Fruit fly (Drosophila melanogaster) whole organism, embryonic: Measurements from ENCODE around the gene L2HGDH.

Source experiments
- Adf1 ChIP-seq: fragments of 200-800 bp; sonication (Bioruptor generic); IDR thresholded peaks from 2 replicates; pipeline ENCODE4 v1.3.6; 2022; ENCODE audit warnings: missing biosample characterization, missing genetic modification characterization
- Aef1 ChIP-seq: fragments of 200-800 bp; sonication (Bioruptor generic); IDR thresholded peaks from 3 replicates; pipeline ENCODE4 v1.3.6; 2022; ENCODE audit warnings: missing biosample characterization, missing genetic modification characterization
- Atf6 ChIP-seq: fragments of 200-800 bp; sonication (Bioruptor generic); IDR thresholded peaks from 2 replicates; pipeline ENCODE4 v1.3.6; 2022; ENCODE audit warnings: missing biosample characterization, missing genetic modification characterization
- CG10565 ChIP-seq: fragments of 200-800 bp; sonication (Bioruptor generic); optimal IDR thresholded peaks from 3 replicates; lab custom pipeline; 2016; ENCODE audit warnings: missing biosample characterization, mild to moderate bottlenecking, missing genetic modification characterization
- CG11456 ChIP-seq: fragments of 200-800 bp; sonication (Bioruptor generic); IDR thresholded peaks from 3 replicates; pipeline ENCODE4 v1.3.6; 2022; ENCODE audit warnings: missing biosample characterization, missing genetic modification characterization
- CG11504 ChIP-seq: fragments of 200-800 bp; sonication (Bioruptor generic); optimal IDR thresholded peaks from 3 replicates; lab custom pipeline; 2019; ENCODE audit warnings: missing biosample characterization, mild to moderate bottlenecking, missing genetic modification characterization, moderate library complexity
- CG12104 ChIP-seq: fragments of 200-800 bp; sonication (Bioruptor generic); optimal IDR thresholded peaks from 3 replicates; lab custom pipeline; 2016; ENCODE audit warnings: missing biosample characterization, missing genetic modification characterization
- CG13287 ChIP-seq: fragments of 200-800 bp; sonication (Bioruptor generic); IDR thresholded peaks from 2 replicates; pipeline ENCODE4 v1.3.6; 2022; ENCODE audit warnings: missing biosample characterization, missing genetic modification characterization; ENCODE audit not compliant: partially characterized antibody
- CG13424 ChIP-seq: fragments of 200-800 bp; sonication (Bioruptor generic); optimal IDR thresholded peaks from 2 replicates; lab custom pipeline; 2019; ENCODE audit warnings: missing biosample characterization, mild to moderate bottlenecking, missing genetic modification characterization, moderate library complexity
- CG14050 ChIP-seq: fragments of 200-800 bp; sonication (Bioruptor generic); IDR thresholded peaks from 3 replicates; pipeline ENCODE4 v1.3.6; 2022; ENCODE audit warnings: missing biosample characterization, missing genetic modification characterization
- CG14860 ChIP-seq: fragments of 200-800 bp; sonication (Bioruptor generic); IDR thresholded peaks from 3 replicates; pipeline ENCODE4 v1.3.6; 2022; ENCODE audit warnings: missing biosample characterization, missing genetic modification characterization; ENCODE audit not compliant: partially characterized antibody
- CG15696 ChIP-seq: fragments of 200-800 bp; sonication (Bioruptor generic); optimal IDR thresholded peaks from 2 replicates; lab custom pipeline; 2019; ENCODE audit warnings: missing biosample characterization, mild to moderate bottlenecking, missing genetic modification characterization, moderate library complexity
- CG1647 ChIP-seq: fragments of 200-800 bp; sonication (Bioruptor generic); optimal IDR thresholded peaks from 3 replicates; lab custom pipeline; 2016; ENCODE audit warnings: missing biosample characterization, missing genetic modification characterization
- CG2678 ChIP-seq: fragments of 200-800 bp; sonication (Bioruptor generic); optimal IDR thresholded peaks from 3 replicates; lab custom pipeline; 2019; ENCODE audit warnings: missing biosample characterization, mild to moderate bottlenecking, missing genetic modification characterization, moderate library complexity
- CG3163 ChIP-seq: fragments of 200-800 bp; sonication (Bioruptor generic); optimal IDR thresholded peaks from 3 replicates; lab custom pipeline; 2016; ENCODE audit warnings: missing biosample characterization, missing genetic modification characterization
- CG34376 ChIP-seq: fragments of 200-800 bp; sonication (Bioruptor generic); optimal IDR thresholded peaks from 2 replicates; lab custom pipeline; 2018; ENCODE audit warnings: missing biosample characterization, mild to moderate bottlenecking, missing genetic modification characterization
- CG4404 ChIP-seq: fragments of 200-800 bp; sonication (Bioruptor generic); IDR thresholded peaks from 2 replicates; pipeline ENCODE4 v1.3.6; 2022; ENCODE audit warnings: missing biosample characterization, missing genetic modification characterization
- CG4820 ChIP-seq: fragments of 200-800 bp; sonication (Bioruptor generic); optimal IDR thresholded peaks from 3 replicates; lab custom pipeline; 2016; ENCODE audit warnings: missing biosample characterization, missing genetic modification characterization
- CG7556 ChIP-seq: fragments of 200-800 bp; sonication (Bioruptor generic); optimal IDR thresholded peaks from 2 replicates; lab custom pipeline; 2017; ENCODE audit warnings: missing biosample characterization, mild to moderate bottlenecking, missing genetic modification characterization
- CG7839 ChIP-seq: fragments of 200-800 bp; sonication (Bioruptor generic); optimal IDR thresholded peaks from 3 replicates; lab custom pipeline; 2018; ENCODE audit warnings: missing biosample characterization, mild to moderate bottlenecking, missing genetic modification characterization, moderate library complexity
- CG8281 ChIP-seq: fragments of 200-800 bp; sonication (Bioruptor generic); optimal IDR thresholded peaks from 2 replicates; lab custom pipeline; 2018; ENCODE audit warnings: missing biosample characterization, mild to moderate bottlenecking, missing genetic modification characterization, moderate library complexity
- CG8478 ChIP-seq: fragments of >200 bp; optimal IDR thresholded peaks from 2 replicates; lab custom pipeline; 2018
- CG8924 ChIP-seq: fragments of 200-800 bp; optimal IDR thresholded peaks from 3 replicates; lab custom pipeline; 2019; ENCODE audit warnings: missing biosample characterization, mild to moderate bottlenecking, missing genetic modification characterization, moderate library complexity
- CG9727 ChIP-seq: fragments of 200-800 bp; sonication (Bioruptor generic); optimal IDR thresholded peaks from 3 replicates; lab custom pipeline; 2017; ENCODE audit warnings: missing biosample characterization, mild to moderate bottlenecking, missing genetic modification characterization
- CG9876 ChIP-seq: fragments of 200-800 bp; sonication (Bioruptor generic); optimal IDR thresholded peaks from 2 replicates; lab custom pipeline; 2016; ENCODE audit warnings: missing biosample characterization, missing genetic modification characterization
- CG9932 ChIP-seq: fragments of 200-800 bp; sonication (Bioruptor generic); IDR thresholded peaks from 2 replicates; pipeline ENCODE4 v1.3.6; 2022; ENCODE audit warnings: missing biosample characterization, missing genetic modification characterization
- Doc2 ChIP-seq: fragments of 200-800 bp; sonication (Bioruptor generic); IDR thresholded peaks from 2 replicates; pipeline ENCODE4 v1.3.6; 2022; ENCODE audit warnings: missing biosample characterization, missing genetic modification characterization
- Dp ChIP-seq: fragments of 200-800 bp; sonication (Bioruptor generic); optimal IDR thresholded peaks from 2 replicates; lab custom pipeline; 2018; ENCODE audit warnings: missing biosample characterization, mild to moderate bottlenecking, missing genetic modification characterization, moderate library complexity
- Dref ChIP-seq: fragments of 200-800 bp; sonication (Bioruptor generic); IDR thresholded peaks from 2 replicates; pipeline ENCODE4 v1.3.6; 2022; ENCODE audit warnings: missing biosample characterization, missing genetic modification characterization
- Drgx ChIP-seq: fragments of 200-800 bp; sonication (Bioruptor generic); IDR thresholded peaks from 2 replicates; pipeline ENCODE4 v1.3.6; 2022; ENCODE audit warnings: missing biosample characterization, missing genetic modification characterization
- ERR ChIP-seq: fragments of 200-800 bp; sonication (Bioruptor generic); optimal IDR thresholded peaks from 2 replicates; lab custom pipeline; 2016; ENCODE audit warnings: missing biosample characterization, missing genetic modification characterization
- H15 ChIP-seq: fragments of 200-800 bp; sonication (Bioruptor generic); IDR thresholded peaks from 3 replicates; pipeline ENCODE4 v1.3.6; 2022; ENCODE audit warnings: missing biosample characterization, missing genetic modification characterization
- Meics ChIP-seq: fragments of 200-800 bp; sonication (Bioruptor generic); optimal IDR thresholded peaks from 2 replicates; lab custom pipeline; 2017; ENCODE audit warnings: missing biosample characterization, mild to moderate bottlenecking, missing genetic modification characterization
- NFAT ChIP-seq: fragments of 200-800 bp; sonication (Bioruptor generic); IDR thresholded peaks from 2 replicates; pipeline ENCODE4 v1.3.6; 2022; ENCODE audit warnings: missing biosample characterization, missing genetic modification characterization
- Oli ChIP-seq: fragments of 200-800 bp; sonication (Bioruptor generic); optimal IDR thresholded peaks from 2 replicates; lab custom pipeline; 2018; ENCODE audit warnings: missing biosample characterization, mild to moderate bottlenecking, missing genetic modification characterization, moderate library complexity
- Pdp1 ChIP-seq, 2 experiments: fragments of 200-800 bp; sonication (Bioruptor generic); optimal IDR thresholded peaks; 3 replicates each; lab custom pipeline; 2016; ENCODE audit warnings: missing biosample characterization in 2 of 2, missing genetic modification characterization in 2 of 2, mild to moderate bottlenecking in 1 of 2, moderate library complexity in 1 of 2
- Trl ChIP-seq, 3 experiments: fragments of >200 bp in 2 of 3; fragments of 200-800 bp in 1 of 3; sonication (Bioruptor generic) in 1 of 3; optimal IDR thresholded peaks; 2 replicates in 1 of 3; 3 replicates in 2 of 3; lab custom pipeline; 2016 to 2017; ENCODE audit warnings: missing biosample characterization in 1 of 3, missing genetic modification characterization in 1 of 3
- ac ChIP-seq: fragments of 200-800 bp; sonication (Bioruptor generic); optimal IDR thresholded peaks from 3 replicates; lab custom pipeline; 2017; ENCODE audit warnings: missing biosample characterization, mild to moderate bottlenecking, missing genetic modification characterization
- al ChIP-seq: fragments of 200-800 bp; sonication (Bioruptor generic); IDR thresholded peaks from 2 replicates; pipeline ENCODE4 v1.3.6; 2022; ENCODE audit warnings: missing biosample characterization, missing genetic modification characterization
- ap ChIP-seq: fragments of 200-800 bp; sonication (Bioruptor generic); IDR thresholded peaks from 2 replicates; pipeline ENCODE4 v1.3.6; 2022; ENCODE audit warnings: missing biosample characterization, missing genetic modification characterization
- dimm ChIP-seq: fragments of 200-800 bp; sonication (Bioruptor generic); IDR thresholded peaks from 2 replicates; pipeline ENCODE4 v1.3.6; 2022; ENCODE audit warnings: missing biosample characterization, missing genetic modification characterization
- esg ChIP-seq: fragments of 200-800 bp; sonication (Bioruptor generic); conservative IDR thresholded peaks from 2 replicates; pipeline ENCODE4 v1.3.6; 2022; ENCODE audit warnings: missing biosample characterization, missing genetic modification characterization
- ftz-f1 ChIP-seq: fragments of 200-800 bp; sonication (Bioruptor generic); optimal IDR thresholded peaks from 2 replicates; lab custom pipeline; 2016; ENCODE audit warnings: missing biosample characterization, missing genetic modification characterization
- h ChIP-seq: fragments of >200 bp; optimal IDR thresholded peaks from 2 replicates; lab custom pipeline; 2017
- ham ChIP-seq: fragments of 200-800 bp; sonication (Bioruptor generic); IDR thresholded peaks from 2 replicates; pipeline ENCODE4 v1.3.6; 2022; ENCODE audit warnings: missing biosample characterization, missing genetic modification characterization
- ind ChIP-seq: fragments of 200-800 bp; sonication (Bioruptor generic); optimal IDR thresholded peaks from 3 replicates; lab custom pipeline; 2016; ENCODE audit warnings: missing biosample characterization, missing genetic modification characterization
- insv ChIP-seq, 2 experiments: fragments of 200-800 bp; sonication (Bioruptor generic); optimal IDR thresholded peaks; 3 replicates each; lab custom pipeline; 2016 to 2018; ENCODE audit warnings: missing biosample characterization in 2 of 2, missing genetic modification characterization in 2 of 2
- pfk ChIP-seq: fragments of 200-800 bp; sonication (Bioruptor generic); optimal IDR thresholded peaks from 2 replicates; lab custom pipeline; 2018; ENCODE audit warnings: missing biosample characterization, mild to moderate bottlenecking, missing genetic modification characterization, moderate library complexity
- pnt ChIP-seq: fragments of 200-800 bp; sonication (Bioruptor generic); optimal IDR thresholded peaks from 3 replicates; lab custom pipeline; 2016; ENCODE audit warnings: missing biosample characterization, missing genetic modification characterization
- pum ChIP-seq: fragments of 200-800 bp; sonication (Bioruptor generic); optimal IDR thresholded peaks from 2 replicates; lab custom pipeline; 2016; ENCODE audit warnings: missing biosample characterization, missing genetic modification characterization
- shn ChIP-seq: fragments of 200-800 bp; sonication (Bioruptor generic); optimal IDR thresholded peaks from 3 replicates; lab custom pipeline; 2016; ENCODE audit warnings: missing biosample characterization, missing genetic modification characterization
- vvl ChIP-seq: fragments of 200-800 bp; sonication (Bioruptor generic); IDR thresholded peaks from 2 replicates; pipeline ENCODE4 v1.3.6; 2022; ENCODE audit warnings: missing biosample characterization, missing genetic modification characterization
- yki ChIP-seq: fragments of >200 bp; optimal IDR thresholded peaks from 3 replicates; lab custom pipeline; 2018

L2HGDH gene

DNA sequence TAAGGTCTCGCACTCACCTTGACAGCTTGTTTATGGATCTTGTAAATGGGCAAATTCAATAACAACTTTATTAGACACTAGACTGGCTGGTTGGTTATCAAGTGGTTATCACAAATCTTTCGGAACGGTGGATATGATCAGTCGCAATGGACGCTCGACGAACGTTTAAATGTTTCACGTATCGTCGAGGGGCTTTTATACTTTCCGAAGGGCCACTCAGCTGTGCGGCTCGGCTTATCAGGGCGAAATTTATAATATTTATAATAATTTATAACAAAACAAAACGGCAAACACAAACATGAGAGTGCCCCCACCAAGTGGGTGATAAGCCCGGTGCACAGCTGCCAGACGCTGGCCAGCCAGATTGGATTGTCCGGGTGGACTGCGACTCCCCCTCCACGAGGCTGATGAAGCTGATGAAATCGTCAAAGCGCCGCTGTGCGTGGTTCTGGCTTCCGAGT is 20.0 kb downstream of the L2HGDH start, which contains the start of gene CG10621 (continued):
- no peak for TF ChIP-seq Dp
- peak; percentile 19; the same call in 1 of the 2 replicates for TF ChIP-seq Adf1
- no peak for TF ChIP-seq esg (GFP tag; lab: Robert Waterston, UW)
- no peak for TF ChIP-seq CG8924 (tag; lab: Kevin White, UChicago)
- no peak for TF ChIP-seq ap (GFP tag; lab: Robert Waterston, UW)
- no peak for TF ChIP-seq CG4820 (GFP tag; lab: Kevin White, UChicago)
- no peak for TF ChIP-seq Doc2
- TF ChIP-seq Pdp1 (GFP tag; optimal IDR thresholded peaks at IDR 0.05; lab: Kevin White, UChicago): no peak
- no peak for TF ChIP-seq Trl (optimal IDR thresholded peaks at IDR 0.05; lab: Kevin White, UChicago)
- TF ChIP-seq Trl (GFP tag; optimal IDR thresholded peaks at IDR 0.05; lab: Kevin White, UChicago): no peak
- no peak for TF ChIP-seq pum (GFP tag; lab: Kevin White, UChicago)
- TF ChIP-seq CG1647: no peak
- no peak for TF ChIP-seq al (GFP tag; lab: Robert Waterston, UW)
- TF ChIP-seq CG11456: 0 out of 3 replicates have a peak, but pooled peaks have one; percentile 8
- no peak for TF ChIP-seq CG12104 (GFP tag; lab: Kevin White, UChicago)
- no peak for TF ChIP-seq H15 (GFP tag; lab: Robert Waterston, UW)
- no peak for TF ChIP-seq CG4404 (GFP tag; lab: Robert Waterston, UW)
- TF ChIP-seq dimm (GFP tag; lab: Robert Waterston, UW): no peak
- TF ChIP-seq ind (GFP tag; lab: Kevin White, UChicago): no peak
- no peak for TF ChIP-seq CG13424 (tag; lab: Kevin White, UChicago)
- TF ChIP-seq CG9932 (GFP tag; lab: Robert Waterston, UW): no peak; the same call in 1 of the 2 replicates
- no peak for TF ChIP-seq CG2678 (tag; lab: Kevin White, UChicago)
- no peak for TF ChIP-seq Aef1 (GFP tag; lab: Robert Waterston, UW)
- TF ChIP-seq Dref (GFP tag; lab: Robert Waterston, UW): no peak
- TF ChIP-seq CG14050 (GFP tag; lab: Robert Waterston, UW): no peak
- peak; percentile 29; the same call in 1 of the 2 replicates for TF ChIP-seq CG13287 (GFP tag; lab: Robert Waterston, UW)
- no peak for TF ChIP-seq CG3163 (GFP tag; lab: Kevin White, UChicago)
- no peak for TF ChIP-seq Meics (GFP tag; lab: Kevin White, UChicago)
- no peak for TF ChIP-seq CG11504 (tag; lab: Kevin White, UChicago)
- no peak for TF ChIP-seq h (lab: Kevin White, UChicago)
- TF ChIP-seq Oli (tag; lab: Kevin White, UChicago): no peak
- no peak for TF ChIP-seq vvl
- TF ChIP-seq CG8478 (lab: Kevin White, UChicago): no peak
- TF ChIP-seq yki: no peak
- TF ChIP-seq Atf6 (GFP tag; lab: Robert Waterston, UW): peak; percentile 44; the same call in 1 of the 2 replicates
- TF ChIP-seq NFAT (GFP tag; lab: Robert Waterston, UW): no peak
- TF ChIP-seq pfk: peak; percentile 37
- no peak for TF ChIP-seq CG15696 (tag; lab: Kevin White, UChicago)
- no peak for TF ChIP-seq CG14860 (GFP tag; lab: Robert Waterston, UW)
- no peak for TF ChIP-seq insv (GFP tag; optimal IDR thresholded peaks at IDR 0.05; lab: Kevin White, UChicago)
- no peak for TF ChIP-seq ERR (GFP tag; lab: Kevin White, UChicago)
- TF ChIP-seq CG34376: peak; percentile 99
- TF ChIP-seq CG9876 (GFP tag; lab: Kevin White, UChicago): no peak
- no peak for TF ChIP-seq ham (GFP tag; lab: Robert Waterston, UW)
- TF ChIP-seq CG10565 (GFP tag; lab: Kevin White, UChicago): no peak
- TF ChIP-seq CG7839 (tag; lab: Kevin White, UChicago): no peak
- no peak for TF ChIP-seq CG9727
- no peak for TF ChIP-seq pnt (GFP tag; lab: Kevin White, UChicago)
- TF ChIP-seq ac: no peak
- TF ChIP-seq CG8281 (tag; lab: Kevin White, UChicago): no peak
- TF ChIP-seq ftz-f1 (GFP tag; lab: Kevin White, UChicago): peak; percentile 74
- no peak for TF ChIP-seq shn
- no peak for TF ChIP-seq CG7556 (GFP tag; lab: Kevin White, UChicago)
- TF ChIP-seq Drgx (GFP tag; lab: Robert Waterston, UW): 0 out of 2 replicates have a peak, but pooled peaks have one; percentile 16
